Worm (Caenorhabditis elegans) whole organism, late embryonic: Measurements from ENCODE around the gene pqn-74.

ENCODE experiments used
- C08G9.2 ChIP-seq: sonication (generic microtip); optimal IDR thresholded peaks from 2 replicates; lab custom pipeline; 2016; ENCODE audit warnings: mild to moderate bottlenecking, missing genetic modification characterization, moderate library complexity, missing compliant biosample characterization
- C38D4.7 ChIP-seq: fragments of 200-800 bp; sonication (Bioruptor generic); optimal IDR thresholded peaks from 2 replicates; lab custom pipeline; 2018; ENCODE audit warnings: mild to moderate bottlenecking, missing genetic modification characterization, moderate library complexity, missing compliant biosample characterization
- F13H6.1 ChIP-seq: sonication (generic microtip); optimal IDR thresholded peaks from 2 replicates; lab custom pipeline; 2016; ENCODE audit warnings: missing genetic modification characterization, missing compliant biosample characterization
- ama-1 ChIP-seq: fragments of 150-350 bp; optimal IDR thresholded peaks from 2 replicates; lab custom pipeline; 2014
- ceh-19 ChIP-seq: fragments of 200-800 bp; sonication (Bioruptor generic); optimal IDR thresholded peaks from 2 replicates; lab custom pipeline; 2018; ENCODE audit warnings: mild to moderate bottlenecking, missing genetic modification characterization, missing compliant biosample characterization
- ceh-2 ChIP-seq: sonication (generic microtip); optimal IDR thresholded peaks from 2 replicates; lab custom pipeline; 2016; ENCODE audit warnings: missing genotype, missing genetic modification characterization, missing compliant biosample characterization
- ceh-31 ChIP-seq: sonication (generic microtip); optimal IDR thresholded peaks from 2 replicates; lab custom pipeline; 2016; ENCODE audit warnings: missing genetic modification characterization, missing compliant biosample characterization
- ceh-34 ChIP-seq: sonication (generic microtip); optimal IDR thresholded peaks from 2 replicates; lab custom pipeline; 2016; ENCODE audit warnings: mild to moderate bottlenecking, missing genetic modification characterization, missing compliant biosample characterization
- dmd-4 ChIP-seq: sonication (generic microtip); optimal IDR thresholded peaks from 2 replicates; lab custom pipeline; 2016; ENCODE audit warnings: borderline replicate concordance, missing genetic modification characterization, missing compliant biosample characterization
- dve-1 ChIP-seq: sonication (generic microtip); optimal IDR thresholded peaks from 2 replicates; lab custom pipeline; 2017; ENCODE audit warnings: antibody characterized with exemption, mild to moderate bottlenecking, missing genetic modification characterization, missing compliant biosample characterization
- elt-2 ChIP-seq: sonication (generic microtip); optimal IDR thresholded peaks from 2 replicates; lab custom pipeline; 2016; ENCODE audit warnings: missing genetic modification reagents, missing genetic modification characterization, missing compliant biosample characterization
- elt-4 ChIP-seq: sonication (generic microtip); optimal IDR thresholded peaks from 2 replicates; lab custom pipeline; 2016; ENCODE audit warnings: missing genetic modification characterization, missing compliant biosample characterization
- ets-4 ChIP-seq: sonication (generic microtip); optimal IDR thresholded peaks from 2 replicates; lab custom pipeline; 2016; ENCODE audit warnings: missing genetic modification characterization, missing compliant biosample characterization
- gmeb-2 ChIP-seq: sonication (generic microtip); optimal IDR thresholded peaks from 2 replicates; lab custom pipeline; 2016; ENCODE audit warnings: missing genetic modification characterization, inconsistent platforms, missing compliant biosample characterization
- hlh-15 ChIP-seq: sonication (generic microtip); optimal IDR thresholded peaks from 2 replicates; lab custom pipeline; 2016; ENCODE audit warnings: missing genetic modification characterization, missing compliant biosample characterization
- hlh-6 ChIP-seq: sonication (generic microtip); optimal IDR thresholded peaks from 2 replicates; lab custom pipeline; 2016; ENCODE audit warnings: missing genotype, missing genetic modification characterization, missing compliant biosample characterization
- hlh-8 ChIP-seq: sonication (generic microtip); optimal IDR thresholded peaks from 2 replicates; lab custom pipeline; 2016; ENCODE audit warnings: missing genotype, missing genetic modification characterization, missing compliant biosample characterization
- madf-2 ChIP-seq: sonication (generic microtip); optimal IDR thresholded peaks from 2 replicates; lab custom pipeline; 2017; ENCODE audit warnings: missing genetic modification characterization, missing compliant biosample characterization
- mec-3 ChIP-seq: sonication (generic microtip); optimal IDR thresholded peaks from 2 replicates; lab custom pipeline; 2016; ENCODE audit warnings: borderline replicate concordance, missing genetic modification characterization, missing compliant biosample characterization
- nfya-1 ChIP-seq: sonication (generic microtip); optimal IDR thresholded peaks from 2 replicates; lab custom pipeline; 2017; ENCODE audit warnings: missing genetic modification characterization, mild to moderate bottlenecking, missing compliant biosample characterization, antibody characterized with exemption, moderate library complexity
- npax-4 ChIP-seq: sonication (generic microtip); optimal IDR thresholded peaks from 2 replicates; lab custom pipeline; 2016; ENCODE audit warnings: missing genetic modification characterization, missing compliant biosample characterization
- odd-2 ChIP-seq: sonication (generic microtip); optimal IDR thresholded peaks from 2 replicates; lab custom pipeline; 2017; ENCODE audit warnings: antibody characterized with exemption, mild to moderate bottlenecking, missing genetic modification characterization, missing compliant biosample characterization
- pax-1 ChIP-seq: fragments of 150-350 bp; optimal IDR thresholded peaks from 2 replicates; lab custom pipeline; 2014; ENCODE audit warnings: missing biosample characterization, missing genetic modification characterization
- pha-2 ChIP-seq: sonication (generic microtip); optimal IDR thresholded peaks from 2 replicates; lab custom pipeline; 2017; ENCODE audit warnings: mild to moderate bottlenecking, missing genetic modification characterization, missing compliant biosample characterization
- pqm-1 ChIP-seq: sonication (generic microtip); optimal IDR thresholded peaks from 2 replicates; lab custom pipeline; 2016; ENCODE audit warnings: missing genetic modification characterization, missing compliant biosample characterization
- ref-2 ChIP-seq: sonication (generic microtip); optimal IDR thresholded peaks from 2 replicates; lab custom pipeline; 2016; ENCODE audit warnings: missing genetic modification characterization, missing compliant biosample characterization
- rnt-1 ChIP-seq: sonication (generic microtip); optimal IDR thresholded peaks from 2 replicates; lab custom pipeline; 2016; ENCODE audit warnings: missing genetic modification characterization, missing compliant biosample characterization
- syd-9 ChIP-seq: sonication (generic microtip); optimal IDR thresholded peaks from 2 replicates; lab custom pipeline; 2016; ENCODE audit warnings: mild to moderate bottlenecking, missing genetic modification characterization, moderate library complexity, missing compliant biosample characterization
- tbx-7 ChIP-seq: sonication (generic microtip); optimal IDR thresholded peaks from 2 replicates; lab custom pipeline; 2016; ENCODE audit warnings: missing genotype, missing genetic modification characterization, missing compliant biosample characterization
- ttx-3 ChIP-seq: sonication (generic microtip); optimal IDR thresholded peaks from 2 replicates; lab custom pipeline; 2016; ENCODE audit warnings: missing genetic modification reagents, missing genetic modification characterization, missing compliant biosample characterization
- unc-3 ChIP-seq, 2 experiments: fragments of 200-800 bp in 1 of 2; sonication (Bioruptor generic) in 1 of 2; sonication (generic microtip) in 1 of 2; conservative IDR thresholded peaks in 1 of 2; optimal IDR thresholded peaks in 1 of 2; 2 replicates each; pipeline versions ENCODE4 v1.3.6 to Lab custom; 2016 to 2022; ENCODE audit warnings: missing compliant biosample characterization in 2 of 2, missing genetic modification characterization in 2 of 2, missing genetic modification reagents in 1 of 2
- zip-5 ChIP-seq: sonication (generic microtip); optimal IDR thresholded peaks from 2 replicates; lab custom pipeline; 2016; ENCODE audit warnings: missing genetic modification characterization, missing compliant biosample characterization

Gene pqn-74

DNA sequence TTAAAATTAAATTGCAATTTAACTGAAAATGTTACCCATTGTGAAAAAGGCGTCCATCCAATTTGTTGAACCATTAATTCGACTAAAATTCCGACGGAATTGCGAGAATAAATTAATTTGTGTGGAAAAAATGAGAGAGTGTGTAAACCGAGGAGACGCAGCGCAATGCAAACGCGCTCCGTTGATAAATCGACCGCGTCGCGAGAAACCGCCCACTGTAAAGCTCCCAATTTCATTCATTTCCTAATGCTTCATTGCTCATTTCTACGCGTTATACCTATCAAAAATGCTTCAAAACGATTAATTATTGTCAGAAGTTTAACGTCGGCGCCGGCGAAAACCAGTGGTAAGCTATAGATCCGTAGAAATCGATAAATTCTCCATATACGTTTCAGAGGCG, 33.5 kb downstream of the pqn-74 start, which contains the start of the genes Y67H2A.2 and micu-1 (continued):
- TF ChIP-seq dve-1 (tag; lab: Kevin White, UChicago) (no peak), C38D4.7 (GFP tag; lab: Kevin White, UChicago) (no peak), ceh-34 (tag; lab: Kevin White, UChicago) (peak; percentile 28), ceh-19 (GFP tag; lab: Kevin White, UChicago) (no peak), hlh-15 (tag; lab: Kevin White, UChicago) (no peak), pax-1 (tag; lab: Kevin White, UChicago) (no peak), ttx-3 (tag; lab: Kevin White, UChicago) (no peak), gmeb-2 (tag; lab: Kevin White, UChicago) (no peak), C08G9.2 (tag; lab: Kevin White, UChicago) (no peak), npax-4 (tag; lab: Kevin White, UChicago) (no peak), ama-1 (lab: Kevin White, UChicago) (no peak), dmd-4 (tag; lab: Kevin White, UChicago) (no peak), pha-2 (tag; lab: Kevin White, UChicago) (no peak), rnt-1 (peak; percentile 15), syd-9 (no peak), unc-3 (GFP tag; conservative IDR thresholded peaks at IDR 0.05; lab: Robert Waterston, UW) (no peak), unc-3 (tag; optimal IDR thresholded peaks at IDR 0.05; lab: Kevin White, UChicago) (no peak), nfya-1 (tag; lab: Kevin White, UChicago) (peak; percentile 69)

DNA sequence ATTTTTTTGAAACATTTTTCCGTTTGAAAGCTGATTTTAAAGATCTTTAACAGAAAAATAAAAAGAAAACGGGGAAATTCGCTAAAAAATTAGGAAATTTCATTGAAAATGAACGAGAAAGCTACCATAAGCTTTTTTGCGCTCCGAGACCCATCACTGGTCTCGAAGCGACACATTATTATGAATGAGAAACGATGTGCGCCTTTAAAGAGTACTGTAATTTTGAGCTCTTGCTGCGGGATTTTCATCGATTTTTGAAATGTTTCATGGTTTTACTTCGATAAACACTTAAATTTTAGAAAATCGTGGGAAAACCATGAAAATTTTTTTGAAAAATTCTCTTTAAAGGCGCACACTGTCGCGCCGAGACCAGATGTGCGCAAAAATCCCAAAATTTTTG, 41.0 kb downstream of the pqn-74 start:
- TF ChIP-seq nfya-1 (tag; lab: Kevin White, UChicago) (no peak), odd-2 (no peak), mec-3 (tag; lab: Kevin White, UChicago) (no peak), dve-1 (tag; lab: Kevin White, UChicago) (no peak), ref-2 (tag; lab: Kevin White, UChicago) (no peak), madf-2 (no peak), zip-5 (no peak), hlh-6 (no peak)
- TF ChIP-seq, all 69 proteins: peak for 0

DNA sequence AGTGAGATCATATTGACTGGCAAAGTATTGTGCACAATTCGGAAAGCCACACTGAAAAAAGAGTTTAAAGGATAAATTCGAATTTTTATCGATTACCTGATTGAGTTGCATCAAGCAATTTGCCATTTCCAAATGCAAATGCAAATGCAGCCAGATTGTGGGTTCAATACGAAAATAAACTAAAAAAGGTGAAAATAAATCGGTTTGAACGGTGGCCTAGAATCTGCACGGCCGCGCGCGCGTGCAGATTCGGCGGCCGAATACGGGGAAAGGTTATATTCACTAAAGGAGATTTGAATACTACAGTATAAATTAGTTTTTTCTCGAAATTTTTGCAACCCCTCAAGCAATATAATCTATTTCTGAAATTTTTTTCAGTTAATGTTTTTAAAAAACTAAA, 41.9 kb downstream of the pqn-74 start, which contains the start of gene Y67H2A.10:
Y67H2A.10 (minus strand) TSS at position 184 of the 400 bp plus-strand sequence.
- peak; percentile 47 for TF ChIP-seq elt-2 (tag; lab: Kevin White, UChicago)
- TF ChIP-seq ets-4: peak; percentile 26
- TF ChIP-seq syd-9: no peak
- peak; percentile 80 for TF ChIP-seq C08G9.2 (tag; lab: Kevin White, UChicago)
- peak; percentile 77 for TF ChIP-seq ceh-31 (tag; lab: Kevin White, UChicago)
- TF ChIP-seq ttx-3 (tag; lab: Kevin White, UChicago): peak; percentile 7
- TF ChIP-seq elt-4 (tag; lab: Kevin White, UChicago): no peak
- TF ChIP-seq hlh-8 (tag; lab: Kevin White, UChicago): peak; percentile 23
- peak; percentile 72 for TF ChIP-seq ceh-2
- peak; percentile 57 for TF ChIP-seq zip-5
- TF ChIP-seq pax-1 (tag; lab: Kevin White, UChicago): no peak
- peak; percentile 22 for TF ChIP-seq tbx-7
- TF ChIP-seq F13H6.1 (tag; lab: Kevin White, UChicago): no peak

DNA sequence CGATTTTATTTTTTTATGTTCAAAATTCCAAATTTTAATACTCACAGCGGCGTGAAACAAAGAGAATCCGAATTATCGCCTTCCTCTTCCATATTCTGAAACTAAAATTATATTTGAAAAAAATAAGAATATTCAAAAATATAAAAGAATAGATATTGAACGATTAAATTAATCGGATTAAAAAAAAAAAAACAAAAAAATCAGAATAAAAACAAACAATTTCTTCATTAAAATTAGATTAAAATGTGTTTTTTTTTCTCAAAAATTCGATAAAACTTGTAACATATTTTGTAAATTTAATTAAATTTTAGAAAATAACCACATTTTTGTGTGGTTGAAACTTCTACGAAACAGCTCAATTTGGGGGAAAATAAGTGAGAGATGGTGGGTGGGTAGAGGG, 48.4 kb downstream of the pqn-74 start, which contains the start of gene cpsf-3:
cpsf-3 (minus strand) TSS at position 101 of the 400 bp plus-strand sequence.
- no peak for TF ChIP-seq pqm-1
- TF ChIP-seq, all 69 proteins: peak for 0
